Worm (Caenorhabditis elegans): ENCODE measurements around the gene glit-1.

glit-1 gene

ce11 chrX:4662293-4662825, 49.7 kb upstream of the glit-1 start:
- TF ChIP-seq nhr-67 (tag; optimal IDR thresholded peaks at IDR 0.05) (no peak), nhr-11 (tag; optimal IDR thresholded peaks at IDR 0.05) (no peak), mdl-1 (tag; optimal IDR thresholded peaks at IDR 0.05) (no peak), fkh-10 (GFP tag; optimal IDR thresholded peaks at IDR 0.05) (no peak), nhr-43 (tag; optimal IDR thresholded peaks at IDR 0.05; ENCODE audit: poor library complexity, severe bottlenecking) (peak; percentile 4), fkh-2 (tag; optimal IDR thresholded peaks at IDR 0.05) (no peak), nhr-76 (tag; optimal IDR thresholded peaks at IDR 0.05) (no peak), egl-27 (tag; optimal IDR thresholded peaks at IDR 0.05) (no peak), nfya-1 (tag; optimal IDR thresholded peaks at IDR 0.05; ENCODE audit: insufficient read depth) (peak; percentile 34), ztf-4 (tag; optimal IDR thresholded peaks at IDR 0.05) (no peak), pqm-1 (tag; optimal IDR thresholded peaks at IDR 0.05) (peak; percentile 81), nhr-23 (tag; optimal IDR thresholded peaks at IDR 0.05) (peak; percentile 62), nhr-28 (tag; optimal IDR thresholded peaks at IDR 0.05) (no peak), jun-1 (tag; optimal IDR thresholded peaks at IDR 0.05) (no peak), nhr-12 (tag; optimal IDR thresholded peaks at IDR 0.05) (no peak), egl-5 (tag; optimal IDR thresholded peaks at IDR 0.05) (no peak), snpc-4 (tag; optimal IDR thresholded peaks at IDR 0.05) (peak; percentile 1), unc-62 (GFP tag; optimal IDR thresholded peaks at IDR 0.05) (no peak), ztf-11 (tag; optimal IDR thresholded peaks at IDR 0.05) (no peak), R02D3.7 (tag; optimal IDR thresholded peaks at IDR 0.05) (no peak), nhr-77 (tag; optimal IDR thresholded peaks at IDR 0.05) (no peak), zag-1 (tag; optimal IDR thresholded peaks at IDR 0.05) (no peak), fos-1 (tag; optimal IDR thresholded peaks at IDR 0.05) (no peak), tbx-2 (tag; optimal IDR thresholded peaks at IDR 0.05) (no peak), daf-12 (tag; optimal IDR thresholded peaks at IDR 0.05) (no peak), aly-2 (tag; optimal IDR thresholded peaks at IDR 0.05) (no peak), ceh-16 (tag; optimal IDR thresholded peaks at IDR 0.05) (no peak), lsy-12 (tag; optimal IDR thresholded peaks at IDR 0.05) (no peak), eor-1 (tag; optimal IDR thresholded peaks at IDR 0.05) (no peak), ceh-28 (tag; optimal IDR thresholded peaks at IDR 0.05) (peak; percentile 61), mml-1 (tag; optimal IDR thresholded peaks at IDR 0.05) (no peak), ceh-82 (tag; optimal IDR thresholded peaks at IDR 0.05) (no peak), elt-3 (tag; optimal IDR thresholded peaks at IDR 0.05) (peak in 1 of 3 experiments; percentile 36), lin-15B (tag; optimal IDR thresholded peaks at IDR 0.05) (no peak), unc-39 (tag; optimal IDR thresholded peaks at IDR 0.05) (no peak), lin-39 (tag; optimal IDR thresholded peaks at IDR 0.05) (peak; percentile 25), ama-1 (optimal IDR thresholded peaks at IDR 0.05) (no peak), skn-1 (tag; optimal IDR thresholded peaks at IDR 0.05) (peak; percentile 23), pha-4 (tag; optimal IDR thresholded peaks at IDR 0.05) (peak; percentile 85), nhr-25 (tag; optimal IDR thresholded peaks at IDR 0.05) (peak; percentile 75), ceh-9 (tag; optimal IDR thresholded peaks at IDR 0.05) (no peak), nhr-237 (tag; optimal IDR thresholded peaks at IDR 0.05) (no peak), elt-1 (tag; optimal IDR thresholded peaks at IDR 0.05) (no peak), elt-2 (tag; optimal IDR thresholded peaks at IDR 0.05) (peak; percentile 88), sea-2 (GFP tag; optimal IDR thresholded peaks at IDR 0.05) (no peak), hmg-11 (tag; optimal IDR thresholded peaks at IDR 0.05) (peak; percentile 29), ZK546.5 (tag; optimal IDR thresholded peaks at IDR 0.05) (no peak)
